Worm (Caenorhabditis elegans) whole organism, L2 larva: ENCODE results near the gene sri-63.

ENCODE experiments used
- R02D3.7 ChIP-seq: fragments of 150-350 bp; optimal IDR thresholded peaks from 2 replicates; lab custom pipeline; 2014; ENCODE audit warnings: missing biosample characterization, missing genetic modification characterization
- ZK546.5 ChIP-seq: sonication (generic microtip); optimal IDR thresholded peaks from 2 replicates; lab custom pipeline; 2017; ENCODE audit warnings: missing biosample characterization, missing genetic modification characterization
- alr-1 ChIP-seq: fragments of 150-350 bp; optimal IDR thresholded peaks from 2 replicates; lab custom pipeline; 2014; ENCODE audit warnings: missing biosample characterization, missing genetic modification characterization
- aly-2 ChIP-seq: fragments of 150-350 bp; optimal IDR thresholded peaks from 2 replicates; lab custom pipeline; 2014; ENCODE audit warnings: missing biosample characterization, missing genetic modification characterization
- blmp-1 ChIP-seq: sonication (generic microtip); optimal IDR thresholded peaks from 2 replicates; lab custom pipeline; 2017; ENCODE audit warnings: missing genetic modification characterization, mild to moderate bottlenecking, missing compliant biosample characterization, antibody characterized with exemption, moderate library complexity; ENCODE audit not compliant: insufficient read depth
- ceh-16 ChIP-seq: fragments of 150-350 bp; optimal IDR thresholded peaks from 2 replicates; lab custom pipeline; 2014; ENCODE audit warnings: missing biosample characterization, missing genetic modification characterization
- crh-2 ChIP-seq: sonication (generic microtip); optimal IDR thresholded peaks from 2 replicates; lab custom pipeline; 2017; ENCODE audit warnings: missing biosample characterization, missing genetic modification characterization
- dmd-4 ChIP-seq: sonication (generic microtip); optimal IDR thresholded peaks from 2 replicates; lab custom pipeline; 2017; ENCODE audit warnings: missing biosample characterization, missing genetic modification characterization
- egl-27 ChIP-seq: sonication (generic microtip); optimal IDR thresholded peaks from 3 replicates; lab custom pipeline; 2017; ENCODE audit warnings: missing biosample characterization, missing genetic modification reagents, missing genetic modification characterization
- fos-1 ChIP-seq: fragments of 150-350 bp; optimal IDR thresholded peaks from 2 replicates; lab custom pipeline; 2014; ENCODE audit warnings: missing biosample characterization, missing genetic modification characterization
- gmeb-1 ChIP-seq: fragments of 150-350 bp; optimal IDR thresholded peaks from 2 replicates; lab custom pipeline; 2014; ENCODE audit warnings: missing biosample characterization, missing genetic modification characterization
- lsy-2 ChIP-seq, 2 experiments: fragments of 150-350 bp in 1 of 2; sonication (generic microtip) in 1 of 2; optimal IDR thresholded peaks; 2 replicates each; lab custom pipeline; 2014 to 2017; ENCODE audit warnings: missing biosample characterization in 2 of 2, missing genetic modification characterization in 2 of 2
- mab-5 ChIP-seq: fragments of 150-350 bp; optimal IDR thresholded peaks from 2 replicates; lab custom pipeline; 2014; ENCODE audit warnings: missing biosample characterization, missing genetic modification characterization
- mdl-1 ChIP-seq, 2 experiments: fragments of 150-350 bp in 1 of 2; sonication (generic microtip) in 1 of 2; optimal IDR thresholded peaks; 2 replicates each; lab custom pipeline; 2017; ENCODE audit warnings: missing biosample characterization in 2 of 2, missing genetic modification characterization in 2 of 2
- nhr-10 ChIP-seq: sonication (generic microtip); optimal IDR thresholded peaks from 2 replicates; lab custom pipeline; 2017; ENCODE audit warnings: missing biosample characterization, missing genetic modification characterization
- nhr-11 ChIP-seq: fragments of 150-350 bp; optimal IDR thresholded peaks from 2 replicates; lab custom pipeline; 2014; ENCODE audit warnings: missing biosample characterization, missing genetic modification characterization
- nhr-12 ChIP-seq: fragments of 150-350 bp; optimal IDR thresholded peaks from 2 replicates; lab custom pipeline; 2014; ENCODE audit warnings: missing biosample characterization, missing genetic modification characterization
- nhr-129 ChIP-seq: fragments of 150-350 bp; optimal IDR thresholded peaks from 2 replicates; lab custom pipeline; 2014; ENCODE audit warnings: missing biosample characterization, missing genetic modification characterization
- nhr-21 ChIP-seq: fragments of 150-350 bp; optimal IDR thresholded peaks from 2 replicates; lab custom pipeline; 2014; ENCODE audit warnings: missing biosample characterization, missing genetic modification characterization
- nhr-23 ChIP-seq: fragments of 150-350 bp; optimal IDR thresholded peaks from 2 replicates; lab custom pipeline; 2014; ENCODE audit warnings: missing biosample characterization, missing genetic modification reagents, missing genetic modification characterization
- nhr-237 ChIP-seq: fragments of 150-350 bp; optimal IDR thresholded peaks from 2 replicates; lab custom pipeline; 2014; ENCODE audit warnings: missing biosample characterization, missing genetic modification characterization
- nhr-25 ChIP-seq: fragments of 150-350 bp; sonication (generic microtip); optimal IDR thresholded peaks from 3 replicates; lab custom pipeline; 2014; ENCODE audit warnings: missing biosample characterization, missing genetic modification characterization
- nhr-77 ChIP-seq: fragments of 150-350 bp; optimal IDR thresholded peaks from 2 replicates; lab custom pipeline; 2014; ENCODE audit warnings: missing biosample characterization, missing genetic modification characterization
- peb-1 ChIP-seq: fragments of 150-350 bp; optimal IDR thresholded peaks from 2 replicates; lab custom pipeline; 2014; ENCODE audit warnings: missing biosample characterization, missing genetic modification characterization
- skn-1 ChIP-seq: sonication (generic microtip); optimal IDR thresholded peaks from 2 replicates; lab custom pipeline; 2017; ENCODE audit warnings: missing biosample characterization, missing genetic modification characterization
- sma-9 ChIP-seq, 2 experiments: fragments of 150-350 bp in 1 of 2; sonication (generic microtip) in 1 of 2; optimal IDR thresholded peaks; 2 replicates each; lab custom pipeline; 2014 to 2016; ENCODE audit warnings: missing genetic modification characterization in 2 of 2, mild to moderate bottlenecking in 1 of 2, missing biosample characterization in 1 of 2, missing compliant biosample characterization in 1 of 2, missing genetic modification reagents in 1 of 2, moderate library complexity in 1 of 2
- snpc-4 ChIP-seq: fragments of 150-350 bp; optimal IDR thresholded peaks from 2 replicates; lab custom pipeline; 2014; ENCODE audit warnings: missing biosample characterization, missing genetic modification characterization
- unc-39 ChIP-seq: fragments of 150-350 bp; optimal IDR thresholded peaks from 2 replicates; lab custom pipeline; 2014; ENCODE audit warnings: missing biosample characterization, missing genetic modification characterization
- unc-55 ChIP-seq: fragments of 150-350 bp; sonication (generic microtip); optimal IDR thresholded peaks from 3 replicates; lab custom pipeline; 2014; ENCODE audit warnings: missing biosample characterization, missing genetic modification reagents, missing genetic modification characterization
- unc-62 ChIP-seq: fragments of 150-350 bp; optimal IDR thresholded peaks from 2 replicates; lab custom pipeline; 2014; ENCODE audit warnings: missing biosample characterization, missing genetic modification reagents, missing genetic modification characterization
- zag-1 ChIP-seq: fragments of 150-350 bp; optimal IDR thresholded peaks from 2 replicates; lab custom pipeline; 2014; ENCODE audit warnings: missing biosample characterization, missing genetic modification characterization
- ztf-1 ChIP-seq: fragments of 200-800 bp; sonication (Bioruptor generic); conservative IDR thresholded peaks from 2 replicates; pipeline ENCODE4 v1.3.6; 2022; ENCODE audit warnings: missing genetic modification characterization, missing compliant biosample characterization
- ztf-11 ChIP-seq: sonication (generic microtip); optimal IDR thresholded peaks from 2 replicates; lab custom pipeline; 2017; ENCODE audit warnings: missing biosample characterization, missing genetic modification characterization
- ztf-4 ChIP-seq: fragments of 150-350 bp; optimal IDR thresholded peaks from 2 replicates; lab custom pipeline; 2014; ENCODE audit warnings: missing biosample characterization, missing genetic modification characterization

Gene sri-63

DNA sequence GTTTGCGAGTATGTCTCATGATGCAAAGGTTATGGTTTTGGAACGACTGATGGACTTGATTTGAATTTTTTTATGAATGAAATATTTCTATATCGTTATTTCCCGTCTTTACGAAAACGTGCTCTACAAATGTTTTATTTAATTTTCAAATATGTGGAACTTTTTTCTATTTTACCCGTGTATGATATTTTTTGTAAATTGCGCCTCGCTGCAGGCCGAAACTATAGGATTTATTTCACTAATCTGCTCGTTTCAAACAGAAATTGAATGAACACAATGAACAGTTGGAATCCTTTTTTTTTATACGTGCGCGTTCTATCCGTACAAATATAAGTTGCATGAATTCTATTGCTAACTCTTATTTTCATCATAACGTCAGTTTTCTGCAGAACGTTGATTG lies 10.7 kb downstream of the sri-63 start, which contains the start of gene btb-18:
TSS of gene btb-18 (plus strand) at position 301 of the 400 bp plus-strand sequence.
- TF ChIP-seq ztf-11 (tag; lab: Kevin White, UChicago) (no peak), nhr-10 (tag; lab: Kevin White, UChicago) (no peak), alr-1 (no peak), skn-1 (tag; lab: Kevin White, UChicago) (no peak), nhr-129 (tag; lab: Kevin White, UChicago) (no peak), mab-5 (tag; lab: Kevin White, UChicago) (no peak), crh-2 (tag; lab: Kevin White, UChicago) (no peak), dmd-4 (tag; lab: Kevin White, UChicago) (no peak), nhr-77 (tag; lab: Kevin White, UChicago) (no peak), unc-55 (GFP tag; lab: Kevin White, UChicago) (no peak), mdl-1 (tag; optimal IDR thresholded peaks at IDR 0.05; lab: Kevin White, UChicago) (no peak), ztf-1 (no peak), gmeb-1 (tag; lab: Kevin White, UChicago) (no peak), nhr-237 (tag; lab: Kevin White, UChicago) (no peak), R02D3.7 (tag; lab: Kevin White, UChicago) (no peak), egl-27 (tag; lab: Kevin White, UChicago) (no peak)

DNA sequence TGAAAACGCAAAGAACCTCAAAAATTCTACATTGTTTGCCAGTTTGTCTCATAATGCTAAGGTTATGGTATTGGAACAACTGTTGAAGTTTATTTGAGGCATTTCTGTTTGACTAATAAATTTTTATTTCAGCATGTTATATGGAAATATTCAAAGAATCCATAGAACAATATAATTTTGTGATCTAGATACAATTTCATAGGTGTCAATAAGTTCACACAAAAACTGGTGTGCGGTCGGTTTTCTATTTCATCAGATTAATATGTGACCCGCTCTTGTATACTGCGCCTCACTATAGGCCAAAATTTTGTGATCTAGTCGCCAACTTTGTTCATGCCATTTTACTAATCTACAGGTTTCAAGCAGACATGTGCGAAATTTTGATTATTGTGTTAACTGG lies 12.3 kb downstream of the sri-63 start, which contains the start of gene btb-22:
TSS of gene btb-22 (plus strand) at position 301 of the 400 bp plus-strand sequence.
- no peak for TF ChIP-seq zag-1
- TF ChIP-seq aly-2 (tag; lab: Kevin White, UChicago): no peak
- TF ChIP-seq ztf-1: no peak
- TF ChIP-seq nhr-11: no peak
- no peak for TF ChIP-seq nhr-21 (tag; lab: Kevin White, UChicago)
- no peak for TF ChIP-seq unc-39
- TF ChIP-seq ceh-16: no peak
- TF ChIP-seq ztf-11 (tag; lab: Kevin White, UChicago): no peak
- TF ChIP-seq snpc-4: no peak
- TF ChIP-seq lsy-2 (tag; optimal IDR thresholded peaks at IDR 0.05; lab: Kevin White, UChicago): no peak
- TF ChIP-seq ztf-4 (tag; lab: Kevin White, UChicago): no peak
- TF ChIP-seq mab-5 (tag; lab: Kevin White, UChicago): no peak
- no peak for TF ChIP-seq peb-1 (tag; lab: Kevin White, UChicago)
- no peak for TF ChIP-seq nhr-25 (tag; lab: Kevin White, UChicago)

DNA sequence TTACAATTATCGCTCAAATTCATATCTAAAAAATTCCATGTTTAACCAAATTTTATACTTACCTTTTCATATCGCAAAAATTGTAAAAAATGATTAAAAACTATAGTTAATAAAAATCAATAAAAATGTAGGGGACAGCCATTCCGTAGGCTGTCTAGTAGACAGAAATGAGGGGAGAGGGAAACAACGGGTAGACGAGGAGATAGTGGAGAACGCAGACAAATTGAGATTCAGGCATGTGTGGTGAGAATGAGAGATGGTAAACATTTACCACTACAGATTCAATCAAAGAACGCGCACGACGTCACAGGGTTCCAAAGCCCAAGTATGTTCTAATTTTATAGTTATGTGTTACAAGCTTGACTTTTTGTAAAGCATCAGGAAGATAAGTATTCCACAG lies 16.4 kb downstream of the sri-63 start:
- no peak for TF ChIP-seq egl-27 (tag; lab: Kevin White, UChicago)
- peak; percentile 34 for TF ChIP-seq unc-55 (GFP tag; lab: Kevin White, UChicago)

DNA sequence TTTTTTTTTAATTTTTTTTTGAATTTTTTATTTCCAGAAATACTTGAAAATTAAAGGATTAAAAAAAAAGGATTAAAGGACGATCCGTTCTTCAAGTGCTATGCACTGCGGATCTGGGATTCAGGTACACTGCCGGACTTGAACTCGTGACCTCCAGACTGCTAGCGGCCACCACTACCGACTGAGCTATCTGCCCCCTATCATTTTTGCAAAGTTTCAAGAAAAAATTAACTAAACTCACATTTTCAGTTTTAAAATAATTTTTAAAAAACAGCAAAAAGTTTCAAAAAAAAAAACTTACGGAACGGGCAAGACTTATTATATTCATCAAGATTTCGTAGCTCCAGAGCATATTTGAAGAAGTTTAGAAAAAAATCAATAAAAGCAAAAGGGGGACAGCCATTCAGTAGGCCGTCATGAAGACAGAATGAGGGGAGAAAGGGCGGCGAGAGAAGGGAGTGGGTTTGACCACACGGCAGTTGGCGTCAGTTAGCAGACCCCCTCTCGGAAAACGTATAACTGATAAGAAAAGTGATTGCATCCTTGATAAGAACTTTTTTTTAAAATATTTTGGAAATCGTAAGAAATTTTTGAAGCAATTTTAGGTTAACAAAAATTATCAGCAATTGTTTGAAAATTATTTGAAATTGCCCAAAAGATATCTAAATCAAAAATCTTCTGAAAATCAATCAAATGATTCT lies 23.9 kb downstream of the sri-63 start:
- TF ChIP-seq nhr-12 (tag; lab: Kevin White, UChicago) (no peak), fos-1 (tag; lab: Kevin White, UChicago) (peak; percentile 34)

DNA sequence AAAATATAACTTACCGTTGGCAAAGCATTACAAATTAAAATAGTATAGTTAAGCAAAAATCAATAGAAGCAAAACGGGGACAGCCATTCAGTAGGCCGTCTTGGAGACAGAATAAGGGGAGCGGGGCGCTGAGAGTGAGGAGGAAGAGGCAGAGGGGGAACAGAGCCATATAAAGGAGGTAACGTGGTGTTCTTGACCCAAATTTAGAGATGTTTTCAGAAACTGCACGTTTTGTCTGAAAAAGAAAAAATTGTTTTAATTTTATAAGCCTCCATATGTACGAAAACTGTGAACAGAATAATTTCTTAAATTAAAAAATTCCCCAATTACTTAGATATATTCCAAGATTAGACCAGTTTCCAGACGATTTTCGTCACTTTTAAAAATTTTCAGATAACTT lies 26.3 kb downstream of the sri-63 start, which contains the start of gene F39E9.6:
TSS of gene F39E9.6 (minus strand) at position 101 of the 400 bp plus-strand sequence.
- TF ChIP-seq blmp-1 (tag; lab: Kevin White, UChicago) (no peak), crh-2 (tag; lab: Kevin White, UChicago) (no peak), ZK546.5 (tag; lab: Kevin White, UChicago) (no peak), nhr-25 (tag; lab: Kevin White, UChicago) (no peak), nhr-237 (tag; lab: Kevin White, UChicago) (no peak), R02D3.7 (tag; lab: Kevin White, UChicago) (no peak), unc-62 (no peak), nhr-23 (no peak), ztf-1 (no peak), ceh-16 (no peak), ztf-4 (tag; lab: Kevin White, UChicago) (no peak), sma-9 (GFP tag; optimal IDR thresholded peaks at IDR 0.05; lab: Kevin White, UChicago) (no peak), sma-9 (tag; optimal IDR thresholded peaks at IDR 0.05; lab: Kevin White, UChicago) (no peak), skn-1 (tag; lab: Kevin White, UChicago) (no peak)
